Worm (Caenorhabditis elegans) whole organism, midembryonic: ENCODE results near the gene cyp-37B1.

Experiments
- T22C8.4 ChIP-seq: fragments of 200-800 bp; sonication (Bioruptor generic); IDR thresholded peaks from 2 replicates; pipeline ENCODE4 v1.3.6; 2022; ENCODE audit warnings: missing genetic modification characterization, missing compliant biosample characterization
- cog-1 ChIP-seq: sonication (generic microtip); optimal IDR thresholded peaks from 2 replicates; lab custom pipeline; 2016; ENCODE audit warnings: missing genetic modification characterization, missing compliant biosample characterization
- flt-1 ChIP-seq: fragments of 200-800 bp; sonication (Bioruptor generic); IDR thresholded peaks from 2 replicates; pipeline ENCODE4 v1.3.6; 2022; ENCODE audit warnings: missing genetic modification characterization, missing compliant biosample characterization
- klf-2 ChIP-seq: fragments of 200-800 bp; sonication (Bioruptor generic); conservative IDR thresholded peaks from 2 replicates; pipeline ENCODE4 v1.3.6; 2022; ENCODE audit warnings: missing genetic modification reagents, missing genetic modification characterization, missing compliant biosample characterization
- med-1 ChIP-seq: sonication (generic microtip); optimal IDR thresholded peaks from 2 replicates; lab custom pipeline; 2017; ENCODE audit warnings: missing genetic modification characterization, mild to moderate bottlenecking, missing compliant biosample characterization, antibody characterized with exemption, missing genetic modification reagents; ENCODE audit not compliant: insufficient read depth
- ref-1 ChIP-seq: fragments of 200-800 bp; sonication (Bioruptor generic); conservative IDR thresholded peaks from 2 replicates; pipeline ENCODE4 v1.3.6; 2022; ENCODE audit warnings: missing genetic modification reagents, missing genetic modification characterization, missing compliant biosample characterization
- tab-1 ChIP-seq: fragments of 200-800 bp; sonication (Bioruptor generic); IDR thresholded peaks from 2 replicates; pipeline ENCODE4 v1.3.6; 2022; ENCODE audit warnings: missing genetic modification characterization, missing compliant biosample characterization
- ztf-23 ChIP-seq: fragments of 200-800 bp; sonication (Bioruptor generic); IDR thresholded peaks from 2 replicates; pipeline ENCODE4 v1.3.6; 2022; ENCODE audit warnings: missing genetic modification reagents, missing genetic modification characterization, missing compliant biosample characterization
- ztf-29 ChIP-seq: fragments of 200-800 bp; sonication (Bioruptor generic); IDR thresholded peaks from 2 replicates; pipeline ENCODE4 v1.3.6; 2022; ENCODE audit warnings: missing genetic modification reagents, missing genetic modification characterization, missing compliant biosample characterization

ce11 chrV:16300276-16300675 lies 22.4 kb downstream of the cyp-37B1 start, which contains the start of gene srbc-82:
- TF ChIP-seq ref-1 (GFP tag; lab: Robert Waterston, UW) (no peak), klf-2 (GFP tag; lab: Robert Waterston, UW) (no peak), flt-1 (GFP tag; lab: Robert Waterston, UW) (no peak), ztf-29 (no peak), med-1 (GFP tag; lab: Kevin White, UChicago) (no peak), ztf-23 (no peak), tab-1 (GFP tag; lab: Robert Waterston, UW) (no peak), cog-1 (tag; lab: Kevin White, UChicago) (no peak), T22C8.4 (no peak)
